Fruit fly (Drosophila melanogaster) whole organism, embryonic: ENCODE results near the gene wapl.
A peak's percentile ranks its signal among the peaks of the same experiment; 100 is the strongest.

Experiments used
- CG10267 ChIP-seq: fragments of 200-800 bp; sonication (Bioruptor generic); optimal IDR thresholded peaks from 2 replicates; lab custom pipeline; 2018; ENCODE audit warnings: missing biosample characterization, mild to moderate bottlenecking, missing genetic modification characterization, moderate library complexity
- CG10321 ChIP-seq: fragments of 200-800 bp; sonication (Bioruptor generic); IDR thresholded peaks from 2 replicates; pipeline ENCODE4 v1.3.6; 2022; ENCODE audit warnings: missing biosample characterization, missing genetic modification characterization
- CG10431 ChIP-seq: fragments of 200-800 bp; sonication (Bioruptor generic); optimal IDR thresholded peaks from 3 replicates; lab custom pipeline; 2018; ENCODE audit warnings: missing biosample characterization, mild to moderate bottlenecking, missing genetic modification characterization
- CG12071 ChIP-seq: fragments of 200-800 bp; sonication (Bioruptor generic); optimal IDR thresholded peaks from 3 replicates; lab custom pipeline; 2018; ENCODE audit warnings: missing biosample characterization, mild to moderate bottlenecking, missing genetic modification characterization
- CG12236 ChIP-seq: fragments of 200-800 bp; sonication (Bioruptor generic); optimal IDR thresholded peaks from 2 replicates; lab custom pipeline; 2016; ENCODE audit warnings: missing biosample characterization, missing genetic modification characterization
- CG13123 ChIP-seq: fragments of 200-800 bp; sonication (Bioruptor generic); optimal IDR thresholded peaks from 2 replicates; lab custom pipeline; 2016; ENCODE audit warnings: missing biosample characterization, missing genetic modification characterization
- CG13775 ChIP-seq: fragments of 200-800 bp; sonication (Bioruptor generic); optimal IDR thresholded peaks from 3 replicates; lab custom pipeline; 2017; ENCODE audit warnings: missing biosample characterization, mild to moderate bottlenecking, missing genetic modification characterization
- CG16779 ChIP-seq: fragments of 200-800 bp; sonication (Bioruptor generic); IDR thresholded peaks from 2 replicates; pipeline ENCODE4 v1.3.6; 2022; ENCODE audit warnings: missing biosample characterization, missing genetic modification characterization
- CG16813 ChIP-seq: fragments of 200-800 bp; sonication (Bioruptor generic); IDR thresholded peaks from 3 replicates; pipeline ENCODE4 v1.3.6; 2022; ENCODE audit warnings: missing biosample characterization, missing genetic modification characterization; ENCODE audit not compliant: partially characterized antibody
- CG18599 ChIP-seq: fragments of 200-800 bp; sonication (Bioruptor generic); optimal IDR thresholded peaks from 3 replicates; lab custom pipeline; 2017; ENCODE audit warnings: missing biosample characterization, missing genetic modification characterization, mild to moderate bottlenecking, moderate library complexity, missing genetic modification reagents
- CG30020 ChIP-seq: fragments of 200-800 bp; optimal IDR thresholded peaks from 2 replicates; lab custom pipeline; 2019; ENCODE audit warnings: missing biosample characterization, mild to moderate bottlenecking, missing genetic modification characterization, moderate library complexity
- CG30431 ChIP-seq: fragments of 200-800 bp; sonication (Bioruptor generic); optimal IDR thresholded peaks from 2 replicates; lab custom pipeline; 2017; ENCODE audit warnings: missing biosample characterization, missing genetic modification characterization
- CG32767 ChIP-seq: fragments of 200-800 bp; sonication (Bioruptor generic); IDR thresholded peaks from 2 replicates; pipeline ENCODE4 v1.3.6; 2022; ENCODE audit warnings: missing biosample characterization, missing genetic modification characterization
- CG32772 ChIP-seq: fragments of 200-800 bp; sonication (Bioruptor generic); IDR thresholded peaks from 2 replicates; pipeline ENCODE4 v1.3.6; 2022; ENCODE audit warnings: missing biosample characterization, missing genetic modification characterization
- CG4328 ChIP-seq: fragments of 200-800 bp; sonication (Bioruptor generic); optimal IDR thresholded peaks from 3 replicates; lab custom pipeline; 2017; ENCODE audit warnings: missing biosample characterization, missing genetic modification reagents, missing genetic modification characterization
- CG6791 ChIP-seq: fragments of 200-800 bp; sonication (Bioruptor generic); IDR thresholded peaks from 3 replicates; pipeline ENCODE4 v1.3.6; 2022; ENCODE audit warnings: missing biosample characterization, missing genetic modification characterization; ENCODE audit not compliant: partially characterized antibody
- CG8388 ChIP-seq: fragments of 200-800 bp; sonication (Bioruptor generic); optimal IDR thresholded peaks from 2 replicates; lab custom pipeline; 2019; ENCODE audit warnings: missing biosample characterization, mild to moderate bottlenecking, missing genetic modification characterization, moderate library complexity
- CG9876 ChIP-seq: fragments of 200-800 bp; sonication (Bioruptor generic); optimal IDR thresholded peaks from 2 replicates; lab custom pipeline; 2016; ENCODE audit warnings: missing biosample characterization, missing genetic modification characterization
- Dll ChIP-seq: fragments of 200-800 bp; sonication (Bioruptor generic); IDR thresholded peaks from 4 replicates; pipeline ENCODE4 v1.3.6; 2022; ENCODE audit warnings: missing biosample characterization, missing genetic modification characterization; ENCODE audit not compliant: partially characterized antibody
- Drgx ChIP-seq: fragments of 200-800 bp; sonication (Bioruptor generic); IDR thresholded peaks from 2 replicates; pipeline ENCODE4 v1.3.6; 2022; ENCODE audit warnings: missing biosample characterization, missing genetic modification characterization
- GATAe ChIP-seq: fragments of 200-800 bp; sonication (Bioruptor generic); conservative IDR thresholded peaks from 2 replicates; pipeline ENCODE4 v1.3.6; 2022; ENCODE audit warnings: missing biosample characterization, missing genetic modification characterization
- HLH54F ChIP-seq: fragments of 200-800 bp; sonication (Bioruptor generic); optimal IDR thresholded peaks from 3 replicates; lab custom pipeline; 2016; ENCODE audit warnings: missing biosample characterization, missing genetic modification characterization
- HmgD ChIP-seq: fragments of 200-800 bp; sonication (Bioruptor generic); optimal IDR thresholded peaks from 3 replicates; lab custom pipeline; 2016; ENCODE audit warnings: missing biosample characterization, missing genetic modification characterization
- Lim3 ChIP-seq: fragments of 200-800 bp; sonication (Bioruptor generic); IDR thresholded peaks from 2 replicates; pipeline ENCODE4 v1.3.6; 2022; ENCODE audit warnings: missing biosample characterization, missing genetic modification characterization
- MESR4 ChIP-seq: fragments of 200-800 bp; sonication (Bioruptor generic); optimal IDR thresholded peaks from 2 replicates; lab custom pipeline; 2018; ENCODE audit warnings: missing biosample characterization, mild to moderate bottlenecking, missing genetic modification characterization, moderate library complexity
- MTF-1 ChIP-seq: fragments of 200-800 bp; sonication (Bioruptor generic); optimal IDR thresholded peaks from 2 replicates; lab custom pipeline; 2018; ENCODE audit warnings: missing biosample characterization, mild to moderate bottlenecking, missing genetic modification characterization, borderline replicate concordance
- NFAT ChIP-seq: fragments of 200-800 bp; sonication (Bioruptor generic); IDR thresholded peaks from 2 replicates; pipeline ENCODE4 v1.3.6; 2022; ENCODE audit warnings: missing biosample characterization, missing genetic modification characterization
- NK7.1 ChIP-seq: fragments of 200-800 bp; sonication (Bioruptor generic); optimal IDR thresholded peaks from 3 replicates; lab custom pipeline; 2016; ENCODE audit warnings: missing biosample characterization, missing genetic modification characterization
- Pdp1 ChIP-seq, 2 experiments: fragments of 200-800 bp; sonication (Bioruptor generic); optimal IDR thresholded peaks; 3 replicates each; lab custom pipeline; 2016; ENCODE audit warnings: missing biosample characterization in 2 of 2, missing genetic modification characterization in 2 of 2, mild to moderate bottlenecking in 1 of 2, moderate library complexity in 1 of 2
- Sin3A ChIP-seq: fragments of >200 bp; optimal IDR thresholded peaks from 2 replicates; lab custom pipeline; 2018
- Trl ChIP-seq, 3 experiments: fragments of >200 bp in 2 of 3; fragments of 200-800 bp in 1 of 3; sonication (Bioruptor generic) in 1 of 3; optimal IDR thresholded peaks; 2 replicates in 1 of 3; 3 replicates in 2 of 3; lab custom pipeline; 2016 to 2017; ENCODE audit warnings: missing biosample characterization in 1 of 3, missing genetic modification characterization in 1 of 3
- ac ChIP-seq: fragments of 200-800 bp; sonication (Bioruptor generic); optimal IDR thresholded peaks from 3 replicates; lab custom pipeline; 2017; ENCODE audit warnings: missing biosample characterization, mild to moderate bottlenecking, missing genetic modification characterization
- br ChIP-seq: fragments of >200 bp; optimal IDR thresholded peaks from 2 replicates; lab custom pipeline; 2017
- ci ChIP-seq: fragments of 200-800 bp; sonication (Bioruptor generic); IDR thresholded peaks from 3 replicates; pipeline ENCODE4 v1.3.6; 2022; ENCODE audit warnings: missing biosample characterization, missing genetic modification characterization
- dati ChIP-seq: fragments of 200-800 bp; sonication (Bioruptor generic); IDR thresholded peaks from 2 replicates; pipeline ENCODE4 v1.3.6; 2022; ENCODE audit warnings: missing biosample characterization, missing genetic modification characterization
- dpn ChIP-seq, 2 experiments: fragments of 200-800 bp; sonication (Bioruptor generic); optimal IDR thresholded peaks; 3 replicates each; lab custom pipeline; 2016; ENCODE audit warnings: missing biosample characterization in 2 of 2, missing genetic modification characterization in 2 of 2
- en ChIP-seq: fragments of 200-800 bp; sonication (Bioruptor generic); optimal IDR thresholded peaks from 2 replicates; lab custom pipeline; 2016; ENCODE audit warnings: missing biosample characterization, missing genetic modification characterization
- fru ChIP-seq: fragments of >200 bp; optimal IDR thresholded peaks from 2 replicates; lab custom pipeline; 2017
- grau ChIP-seq: fragments of 200-800 bp; optimal IDR thresholded peaks from 3 replicates; lab custom pipeline; 2019; ENCODE audit warnings: missing biosample characterization, mild to moderate bottlenecking, missing genetic modification characterization, moderate library complexity
- gt ChIP-seq: fragments of 200-800 bp; sonication (Bioruptor generic); IDR thresholded peaks from 2 replicates; pipeline ENCODE4 v1.3.6; 2022; ENCODE audit warnings: missing biosample characterization, missing genetic modification characterization
- ken ChIP-seq: fragments of 200-800 bp; sonication (Bioruptor generic); IDR thresholded peaks from 3 replicates; pipeline ENCODE4 v1.3.6; 2022; ENCODE audit warnings: missing biosample characterization, missing genetic modification characterization
- lab ChIP-seq: fragments of 200-800 bp; sonication (Bioruptor generic); optimal IDR thresholded peaks from 3 replicates; lab custom pipeline; 2017; ENCODE audit warnings: missing biosample characterization, missing genetic modification characterization, mild to moderate bottlenecking, moderate library complexity, missing genetic modification reagents
- luna ChIP-seq: fragments of 200-800 bp; sonication (Bioruptor generic); optimal IDR thresholded peaks from 2 replicates; lab custom pipeline; 2016; ENCODE audit warnings: missing biosample characterization, missing genetic modification characterization
- p53 ChIP-seq: fragments of 200-800 bp; sonication (Bioruptor generic); optimal IDR thresholded peaks from 2 replicates; lab custom pipeline; 2016; ENCODE audit warnings: missing biosample characterization, missing genetic modification characterization
- pb ChIP-seq: fragments of 200-800 bp; sonication (Bioruptor generic); optimal IDR thresholded peaks from 3 replicates; lab custom pipeline; 2016; ENCODE audit warnings: missing biosample characterization, missing genetic modification characterization
- pfk ChIP-seq: fragments of 200-800 bp; sonication (Bioruptor generic); optimal IDR thresholded peaks from 2 replicates; lab custom pipeline; 2018; ENCODE audit warnings: missing biosample characterization, mild to moderate bottlenecking, missing genetic modification characterization, moderate library complexity
- repo ChIP-seq: fragments of 200-800 bp; sonication (Bioruptor generic); optimal IDR thresholded peaks from 2 replicates; lab custom pipeline; 2016; ENCODE audit warnings: missing biosample characterization, missing genetic modification characterization
- sd ChIP-seq: fragments of 200-800 bp; sonication (Bioruptor generic); optimal IDR thresholded peaks from 3 replicates; lab custom pipeline; 2018; ENCODE audit warnings: missing biosample characterization, mild to moderate bottlenecking, missing genetic modification characterization, moderate library complexity
- slbo ChIP-seq: fragments of 200-800 bp; sonication (Bioruptor generic); IDR thresholded peaks from 2 replicates; pipeline ENCODE4 v1.3.6; 2022; ENCODE audit warnings: missing biosample characterization, missing genetic modification characterization
- sqz ChIP-seq: fragments of 200-800 bp; sonication (Bioruptor generic); optimal IDR thresholded peaks from 3 replicates; lab custom pipeline; 2018; ENCODE audit warnings: missing biosample characterization, mild to moderate bottlenecking, missing genetic modification characterization
- usp ChIP-seq: fragments of >200 bp; optimal IDR thresholded peaks from 2 replicates; lab custom pipeline; 2017; ENCODE audit warnings: missing biosample characterization, missing genetic modification characterization
- vfl ChIP-seq: fragments of 200-800 bp; sonication (Bioruptor generic); optimal IDR thresholded peaks from 2 replicates; lab custom pipeline; 2016; ENCODE audit warnings: missing biosample characterization, missing genetic modification characterization
- yki ChIP-seq: fragments of >200 bp; optimal IDR thresholded peaks from 3 replicates; lab custom pipeline; 2018

Gene wapl

DNA sequence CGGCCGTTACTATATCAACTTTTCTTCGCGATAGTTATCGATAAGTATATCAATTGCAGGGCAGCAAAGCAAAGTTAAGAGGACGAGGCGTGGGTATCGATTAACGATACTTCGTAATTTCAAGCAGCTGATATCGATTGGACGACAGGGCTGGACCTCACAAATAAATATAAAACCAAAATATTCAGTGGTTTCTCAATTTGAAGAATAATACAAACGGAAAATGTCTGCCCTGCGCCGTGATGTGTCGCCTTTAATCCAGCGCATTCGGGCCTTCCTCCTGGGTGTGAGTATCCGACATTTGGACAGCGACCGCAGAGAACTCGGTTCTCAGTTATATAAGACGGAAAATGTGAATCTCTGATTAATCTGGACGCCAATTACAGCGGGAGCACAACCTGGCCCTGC, 13.6 kb upstream of the wapl start, which contains the start of gene ND-B14.5A (continued):
- TF ChIP-seq p53 (GFP tag; lab: Kevin White, UChicago): no peak
- TF ChIP-seq CG32767 (GFP tag; lab: Robert Waterston, UW): no peak
- peak; percentile 92 for TF ChIP-seq Dll (GFP tag; lab: Robert Waterston, UW)
- no peak for TF ChIP-seq repo (GFP tag; lab: Kevin White, UChicago)
- TF ChIP-seq HLH54F (GFP tag; lab: Kevin White, UChicago): peak; percentile 2
- no peak for TF ChIP-seq en
- TF ChIP-seq CG8388 (GFP tag; lab: Kevin White, UChicago): no peak
- TF ChIP-seq fru (lab: Kevin White, UChicago): no peak
- TF ChIP-seq br: no peak
- no peak for TF ChIP-seq CG12071 (GFP tag; lab: Kevin White, UChicago)
- TF ChIP-seq CG16779 (GFP tag; lab: Robert Waterston, UW): no peak
- TF ChIP-seq CG13775 (GFP tag; lab: Kevin White, UChicago): no peak
- no peak for TF ChIP-seq yki (lab: Kevin White, UChicago)
- TF ChIP-seq usp (GFP tag; lab: Kevin White, UChicago): no peak
- peak; percentile 29; the same call in 1 of the 3 replicates for TF ChIP-seq ci (GFP tag; lab: Robert Waterston, UW)
- no peak for TF ChIP-seq lab (GFP tag; lab: Kevin White, UChicago)
- no peak for TF ChIP-seq slbo
- no peak for TF ChIP-seq gt (GFP tag; lab: Robert Waterston, UW)
- no peak for TF ChIP-seq CG30431 (GFP tag; lab: Kevin White, UChicago)
- no peak for TF ChIP-seq dati (GFP tag; lab: Robert Waterston, UW)
- TF ChIP-seq Lim3 (GFP tag; lab: Robert Waterston, UW): no peak
- peak; percentile 7 for TF ChIP-seq grau (tag; lab: Kevin White, UChicago)
- no peak for TF ChIP-seq luna
- no peak for TF ChIP-seq GATAe (GFP tag; lab: Robert Waterston, UW)
- TF ChIP-seq CG10267 (tag; lab: Kevin White, UChicago): peak; percentile 14
- no peak for TF ChIP-seq ac (GFP tag; lab: Kevin White, UChicago)
- no peak for TF ChIP-seq CG10431 (GFP tag; lab: Kevin White, UChicago)
- TF ChIP-seq Drgx (GFP tag; lab: Robert Waterston, UW): no peak
- TF ChIP-seq MTF-1 (GFP tag; lab: Kevin White, UChicago): no peak
- TF ChIP-seq Trl (optimal IDR thresholded peaks at IDR 0.05; lab: Kevin White, UChicago): no peak
- TF ChIP-seq Trl (GFP tag; optimal IDR thresholded peaks at IDR 0.05; lab: Kevin White, UChicago): no peak
- no peak for TF ChIP-seq ken
- peak; percentile 58 for TF ChIP-seq MESR4 (GFP tag; lab: Kevin White, UChicago)
- peak; percentile 93 for TF ChIP-seq CG16813 (GFP tag; lab: Robert Waterston, UW)
- TF ChIP-seq Pdp1 (GFP tag; optimal IDR thresholded peaks at IDR 0.05; lab: Kevin White, UChicago): peak in 1 of 2 experiments; percentile 92
- TF ChIP-seq CG9876 (GFP tag; lab: Kevin White, UChicago): no peak
- TF ChIP-seq Sin3A (lab: Kevin White, UChicago): no peak
- no peak for TF ChIP-seq dpn (GFP tag; optimal IDR thresholded peaks at IDR 0.05; lab: Kevin White, UChicago)
- no peak for TF ChIP-seq sd
- TF ChIP-seq CG12236 (GFP tag; lab: Kevin White, UChicago): no peak
- TF ChIP-seq CG10321 (GFP tag; lab: Robert Waterston, UW): no peak
- no peak for TF ChIP-seq pfk (GFP tag; lab: Kevin White, UChicago)
- no peak for TF ChIP-seq sqz
- TF ChIP-seq NFAT (GFP tag; lab: Robert Waterston, UW): no peak
- no peak for TF ChIP-seq vfl (GFP tag; lab: Kevin White, UChicago)
- no peak for TF ChIP-seq CG32772 (GFP tag; lab: Robert Waterston, UW)
- no peak for TF ChIP-seq pb (GFP tag; lab: Kevin White, UChicago)
- TF ChIP-seq CG18599 (GFP tag; lab: Kevin White, UChicago): no peak
- TF ChIP-seq CG30020 (tag; lab: Kevin White, UChicago): no peak
- no peak for TF ChIP-seq NK7.1 (GFP tag; lab: Kevin White, UChicago)
- TF ChIP-seq CG4328: no peak
- TF ChIP-seq HmgD: no peak
- TF ChIP-seq CG6791: peak; percentile 98
- TF ChIP-seq CG13123 (GFP tag; lab: Kevin White, UChicago): no peak
